Worm (Caenorhabditis elegans): ENCODE results near the gene lad-2.

The lad-2 gene

ce11 chrIV:2978384-2978783, at the start of gene lad-2:
lad-2 (minus strand) TSS chrIV:2978484.
- TF ChIP-seq pqm-1 (tag; optimal IDR thresholded peaks at IDR 0.05) (no peak), ceh-6 (GFP tag; optimal IDR thresholded peaks at IDR 0.05) (no peak), hlh-30 (tag; optimal IDR thresholded peaks at IDR 0.05; ENCODE audit: insufficient read depth) (no peak), ceh-34 (tag; optimal IDR thresholded peaks at IDR 0.05) (no peak), unc-3 (GFP tag; conservative IDR thresholded peaks at IDR 0.05) (no peak), unc-3 (tag; optimal IDR thresholded peaks at IDR 0.05) (no peak), ceh-24 (tag; optimal IDR thresholded peaks at IDR 0.05) (no peak), unc-86 (tag; optimal IDR thresholded peaks at IDR 0.05) (no peak), K02D7.2 (tag; optimal IDR thresholded peaks at IDR 0.05) (no peak), pros-1 (tag; optimal IDR thresholded peaks at IDR 0.05) (no peak), ama-1 (optimal IDR thresholded peaks at IDR 0.05) (no peak), hlh-6 (tag; optimal IDR thresholded peaks at IDR 0.05) (no peak), C38D4.7 (GFP tag; optimal IDR thresholded peaks at IDR 0.05) (no peak), syd-9 (tag; optimal IDR thresholded peaks at IDR 0.05) (no peak), pha-2 (tag; optimal IDR thresholded peaks at IDR 0.05) (no peak), pax-1 (tag; optimal IDR thresholded peaks at IDR 0.05) (no peak), fkh-10 (GFP tag; optimal IDR thresholded peaks at IDR 0.05) (no peak), T23F11.4 (GFP tag; optimal IDR thresholded peaks at IDR 0.05) (no peak)

- TF ChIP-seq nhr-232 (tag; optimal IDR thresholded peaks at IDR 0.05): no peak
- TF ChIP-seq npax-4 (tag; optimal IDR thresholded peaks at IDR 0.05): no peak
- no peak for TF ChIP-seq ttx-3 (tag; optimal IDR thresholded peaks at IDR 0.05)
- TF ChIP-seq pat-9 (tag; optimal IDR thresholded peaks at IDR 0.05): no peak
- TF ChIP-seq K09A11.1 (tag; optimal IDR thresholded peaks at IDR 0.05; ENCODE audit: insufficient read depth): no peak
- no peak for TF ChIP-seq ceh-14 (tag; optimal IDR thresholded peaks at IDR 0.05)
- no peak for TF ChIP-seq Y22D7AL.16 (tag; optimal IDR thresholded peaks at IDR 0.05)
- no peak for TF ChIP-seq ceh-18 (tag; optimal IDR thresholded peaks at IDR 0.05)
- no peak for TF ChIP-seq unc-3 (GFP tag; conservative IDR thresholded peaks at IDR 0.05)
- TF ChIP-seq unc-3 (tag; optimal IDR thresholded peaks at IDR 0.05): no peak
- no peak for TF ChIP-seq ceh-22 (tag; optimal IDR thresholded peaks at IDR 0.05)
- no peak for TF ChIP-seq hlh-15 (tag; optimal IDR thresholded peaks at IDR 0.05)
- TF ChIP-seq che-1 (tag; optimal IDR thresholded peaks at IDR 0.05): no peak
- TF ChIP-seq ceh-31 (tag; optimal IDR thresholded peaks at IDR 0.05): no peak
These were observed 47.8 kb upstream of the lad-2 start for ce11 chrIV:3025874-3026609.

ce11 chrIV:3019438-3019837, 41.2 kb upstream of the lad-2 start, which contains the start of gene lin-22:
lin-22 (plus strand) TSS chrIV:3019738.
- no peak for TF ChIP-seq K09A11.1 (tag; optimal IDR thresholded peaks at IDR 0.05; ENCODE audit: insufficient read depth)
- no peak for TF ChIP-seq sox-2 (GFP tag; IDR thresholded peaks at IDR 0.05)
- TF ChIP-seq hlh-6 (tag; optimal IDR thresholded peaks at IDR 0.05): no peak
- TF ChIP-seq tbx-7 (tag; optimal IDR thresholded peaks at IDR 0.05): no peak
- no peak for TF ChIP-seq ahr-1 (tag; optimal IDR thresholded peaks at IDR 0.05)
- no peak for TF ChIP-seq C38D4.7 (GFP tag; optimal IDR thresholded peaks at IDR 0.05)
- TF ChIP-seq unc-42 (tag; optimal IDR thresholded peaks at IDR 0.05): no peak

- no peak for TF ChIP-seq fax-1 (tag; optimal IDR thresholded peaks at IDR 0.05)
These were observed 40.3 kb upstream of the lad-2 start for ce11 chrIV:3018588-3018987.

ce11 chrIV:3016202-3016601, 37.9 kb upstream of the lad-2 start:
- TF ChIP-seq ceh-14 (tag; optimal IDR thresholded peaks at IDR 0.05) (no peak), T23F11.4 (GFP tag; optimal IDR thresholded peaks at IDR 0.05) (no peak), sox-4 (tag; optimal IDR thresholded peaks at IDR 0.05) (no peak), ref-2 (tag; optimal IDR thresholded peaks at IDR 0.05) (no peak), pha-4 (tag; optimal IDR thresholded peaks at IDR 0.05) (no peak), pha-2 (tag; optimal IDR thresholded peaks at IDR 0.05) (no peak), gmeb-2 (tag; optimal IDR thresholded peaks at IDR 0.05) (no peak), ceh-6 (GFP tag; optimal IDR thresholded peaks at IDR 0.05) (no peak), hlh-15 (tag; optimal IDR thresholded peaks at IDR 0.05) (no peak), elt-2 (tag; optimal IDR thresholded peaks at IDR 0.05) (no peak), Y22D7AL.16 (tag; optimal IDR thresholded peaks at IDR 0.05) (no peak), hlh-30 (tag; optimal IDR thresholded peaks at IDR 0.05; ENCODE audit: insufficient read depth) (no peak), K02D7.2 (tag; optimal IDR thresholded peaks at IDR 0.05) (no peak), C08G9.2 (tag; optimal IDR thresholded peaks at IDR 0.05) (no peak), hlh-13 (GFP tag; optimal IDR thresholded peaks at IDR 0.05) (no peak), pag-3 (tag; optimal IDR thresholded peaks at IDR 0.05; ENCODE audit: borderline replicate concordance) (no peak), ceh-18 (tag; optimal IDR thresholded peaks at IDR 0.05) (no peak), hlh-6 (tag; optimal IDR thresholded peaks at IDR 0.05) (no peak), nhr-11 (tag; optimal IDR thresholded peaks at IDR 0.05) (no peak)
